Worm (Caenorhabditis elegans) whole organism, early embryonic: Measurements from ENCODE around the gene M04D8.7.
"Not testable (repeated sequence)": the region's sequence is repeated elsewhere in the genome, so short reads cannot be mapped to it uniquely, and the experiment has no call there.

Experiments
- B0310.2 ChIP-seq: sonication (generic microtip); optimal IDR thresholded peaks from 2 replicates; lab custom pipeline; 2016; ENCODE audit warnings: mild to moderate bottlenecking, missing genetic modification characterization, missing compliant biosample characterization
- F13C5.2 ChIP-seq: sonication (generic microtip); optimal IDR thresholded peaks from 2 replicates; lab custom pipeline; 2017; ENCODE audit warnings: mild to moderate bottlenecking, missing genetic modification characterization, inconsistent platforms, missing compliant biosample characterization
- aly-1 ChIP-seq: sonication (generic microtip); optimal IDR thresholded peaks from 2 replicates; lab custom pipeline; 2016; ENCODE audit warnings: missing genetic modification characterization, missing compliant biosample characterization
- ama-1 ChIP-seq: fragments of 150-350 bp; optimal IDR thresholded peaks from 2 replicates; lab custom pipeline; 2014
- ceh-13 ChIP-seq: fragments of 200-800 bp; sonication (Bioruptor generic); optimal IDR thresholded peaks from 2 replicates; lab custom pipeline; 2018; ENCODE audit warnings: mild to moderate bottlenecking, missing genetic modification characterization, missing compliant biosample characterization
- ceh-36 ChIP-seq: sonication (generic microtip); optimal IDR thresholded peaks from 2 replicates; lab custom pipeline; 2016; ENCODE audit warnings: missing genetic modification characterization, inconsistent platforms, missing compliant biosample characterization
- ets-7 ChIP-seq: sonication (generic microtip); optimal IDR thresholded peaks from 2 replicates; lab custom pipeline; 2016; ENCODE audit warnings: missing genotype, missing genetic modification characterization, missing compliant biosample characterization
- flt-1 ChIP-seq: fragments of 200-800 bp; sonication (Bioruptor generic); IDR thresholded peaks from 2 replicates; pipeline ENCODE4 v1.3.6; 2022; ENCODE audit warnings: missing genetic modification characterization, missing compliant biosample characterization
- hmbx-1 ChIP-seq: sonication (generic microtip); optimal IDR thresholded peaks from 2 replicates; lab custom pipeline; 2016; ENCODE audit warnings: mild to moderate bottlenecking, missing genetic modification characterization, missing compliant biosample characterization
- hmg-4 ChIP-seq: fragments of 200-800 bp; sonication (Bioruptor generic); optimal IDR thresholded peaks from 2 replicates; lab custom pipeline; 2018; ENCODE audit warnings: mild to moderate bottlenecking, missing genetic modification characterization, missing compliant biosample characterization
- hnd-1 ChIP-seq: sonication (generic microtip); optimal IDR thresholded peaks from 2 replicates; lab custom pipeline; 2016; ENCODE audit warnings: missing genetic modification characterization, missing compliant biosample characterization
- pes-1 ChIP-seq: fragments of 200-800 bp; sonication (Bioruptor generic); IDR thresholded peaks from 2 replicates; pipeline ENCODE4 v1.3.6; 2022; ENCODE audit warnings: missing genetic modification reagents, missing genetic modification characterization, missing compliant biosample characterization
- scrt-1 ChIP-seq: fragments of 200-800 bp; sonication (Bioruptor generic); IDR thresholded peaks from 2 replicates; pipeline ENCODE4 v1.3.6; 2022; ENCODE audit warnings: missing genetic modification characterization, missing compliant biosample characterization
- sea-1 ChIP-seq: fragments of 200-800 bp; sonication (Bioruptor generic); conservative IDR thresholded peaks from 2 replicates; pipeline ENCODE4 v1.3.6; 2022; ENCODE audit warnings: missing genetic modification characterization, missing compliant biosample characterization
- tbx-11 ChIP-seq: fragments of 200-800 bp; sonication (Bioruptor generic); IDR thresholded peaks from 2 replicates; pipeline ENCODE4 v1.3.6; 2022; ENCODE audit warnings: missing genetic modification characterization, missing compliant biosample characterization
- tbx-37 ChIP-seq: fragments of 200-800 bp; sonication (Bioruptor generic); conservative IDR thresholded peaks from 2 replicates; pipeline ENCODE4 v1.3.6; 2022; ENCODE audit warnings: missing genetic modification reagents, missing genetic modification characterization, missing compliant biosample characterization
- tra-4 ChIP-seq: sonication (generic microtip); optimal IDR thresholded peaks from 2 replicates; lab custom pipeline; 2017; ENCODE audit warnings: missing genetic modification characterization, missing compliant biosample characterization

M04D8.7 gene

DNA sequence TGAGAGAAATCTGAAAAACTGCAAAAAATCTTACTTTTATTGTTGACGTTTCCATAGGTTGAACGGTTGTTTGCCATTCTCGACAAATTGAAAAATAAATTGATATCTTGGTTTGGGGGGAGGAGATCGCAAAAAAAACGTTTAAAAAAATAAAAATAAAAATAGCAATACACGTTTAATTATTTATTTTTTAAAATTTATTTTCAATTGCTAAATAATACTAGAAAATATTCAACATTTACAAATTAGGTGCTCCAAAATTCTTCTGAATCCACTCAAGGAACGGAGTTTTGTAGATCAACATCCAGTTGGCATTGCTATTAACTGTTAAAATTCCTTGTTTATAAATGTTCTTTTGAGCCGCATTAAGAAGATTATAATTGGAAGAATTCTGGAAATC, 2.8 kb downstream of the M04D8.7 start, which contains the start of gene T16G12.7:
TSS of gene T16G12.7 (minus strand) at position 101 of the 400 bp plus-strand sequence.
- TF ChIP-seq tbx-11 (GFP tag; lab: Robert Waterston, UW) (no peak), B0310.2 (tag; lab: Kevin White, UChicago) (no peak), ceh-36 (no peak), hnd-1 (tag; lab: Kevin White, UChicago) (no peak), hmbx-1 (tag; lab: Kevin White, UChicago) (no peak), pes-1 (GFP tag; lab: Robert Waterston, UW) (no peak), scrt-1 (no peak), tbx-37 (GFP tag; lab: Robert Waterston, UW) (no peak), hmg-4 (no peak), sea-1 (GFP tag; lab: Robert Waterston, UW) (no peak), ama-1 (no peak), F13C5.2 (no peak), aly-1 (no peak), flt-1 (GFP tag; lab: Robert Waterston, UW) (no peak), ceh-13 (GFP tag; lab: Kevin White, UChicago) (no peak)

- TF ChIP-seq hmg-4, result no peak
- TF ChIP-seq hmbx-1 (tag; lab: Kevin White, UChicago), result no peak
- TF ChIP-seq tra-4 (tag; lab: Kevin White, UChicago), result no peak
- TF ChIP-seq aly-1, result no peak
- TF ChIP-seq flt-1 (GFP tag; lab: Robert Waterston, UW), result no peak
- no peak for TF ChIP-seq F13C5.2
- TF ChIP-seq B0310.2 (tag; lab: Kevin White, UChicago), result no peak
- TF ChIP-seq sea-1 (GFP tag; lab: Robert Waterston, UW), result no peak
- no peak for TF ChIP-seq hnd-1 (tag; lab: Kevin White, UChicago)
- TF ChIP-seq ceh-13 (GFP tag; lab: Kevin White, UChicago), result no peak
- TF ChIP-seq tbx-37 (GFP tag; lab: Robert Waterston, UW), result no peak
- TF ChIP-seq ets-7 (tag; lab: Kevin White, UChicago), result no peak
- TF ChIP-seq tbx-11 (GFP tag; lab: Robert Waterston, UW), result no peak
- no peak for TF ChIP-seq pes-1 (GFP tag; lab: Robert Waterston, UW)
- TF ChIP-seq ama-1, result no peak
- TF ChIP-seq scrt-1, result no peak
- TF ChIP-seq ceh-36, result no peak
These were observed 12.4 kb downstream of the M04D8.7 start, which contains the start of gene T16G12.1 for ce11 chrIII:10049682-10050081. T16G12.1 (minus strand) TSS chrIII:10049857.

DNA sequence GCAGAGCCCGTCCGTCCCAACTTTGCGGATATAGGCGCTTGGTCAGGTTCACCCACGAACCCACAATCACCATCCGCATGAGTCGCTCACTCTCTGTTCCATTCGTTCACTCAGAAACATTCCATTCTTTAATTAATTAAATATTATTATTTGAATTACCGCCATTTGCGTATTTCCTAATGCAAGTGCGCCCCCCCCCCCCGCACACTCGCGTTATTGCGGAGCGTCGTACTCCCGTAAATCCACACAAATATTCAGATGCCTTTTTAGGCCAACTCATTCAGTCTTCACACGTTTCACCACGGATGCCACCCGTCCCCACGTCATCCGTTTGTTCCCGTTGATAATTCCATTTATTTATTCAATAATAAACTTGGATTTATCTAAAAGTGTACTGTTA, 13.1 kb downstream of the M04D8.7 start, which contains the start of gene T16G12.3:
TSS of gene T16G12.3 (plus strand) at position 301 of the 400 bp plus-strand sequence.
- TF ChIP-seq ama-1; ceh-13 (GFP tag; lab: Kevin White, UChicago); pes-1 (GFP tag; lab: Robert Waterston, UW): not testable (repeated sequence)

- TF ChIP-seq flt-1 (GFP tag; lab: Robert Waterston, UW); scrt-1; ceh-13 (GFP tag; lab: Kevin White, UChicago): not testable (repeated sequence)
These were observed 16.1 kb downstream of the M04D8.7 start, which contains the start of gene T16G12.12 for ce11 chrIII:10053312-10053711. T16G12.12 (plus strand) TSS chrIII:10053612.

DNA sequence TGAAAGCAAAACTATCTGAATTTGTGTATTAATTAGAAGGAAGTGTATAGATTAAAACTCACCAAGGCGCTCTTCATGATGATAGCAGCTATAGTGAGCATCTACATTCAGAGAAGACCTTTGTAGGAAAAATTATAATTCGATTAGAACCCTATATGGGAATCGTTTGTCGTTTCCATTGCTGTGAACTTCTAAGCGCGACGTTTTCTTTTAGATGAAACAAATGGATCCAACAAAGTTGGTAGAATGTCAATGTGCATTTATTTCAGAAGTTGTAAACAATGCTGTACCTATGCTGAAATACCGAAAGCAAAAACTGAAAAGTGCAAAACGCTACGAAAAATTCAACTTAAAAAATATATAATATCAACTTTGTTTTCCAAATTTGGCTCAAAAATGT, 18.8 kb downstream of the M04D8.7 start, which contains the start of gene T16G12.10:
TSS of gene T16G12.10 (minus strand) at position 101 of the 400 bp plus-strand sequence.
- TF ChIP-seq ceh-13 (GFP tag; lab: Kevin White, UChicago) (no peak), sea-1 (GFP tag; lab: Robert Waterston, UW) (no peak), hmbx-1 (tag; lab: Kevin White, UChicago) (no peak), hnd-1 (tag; lab: Kevin White, UChicago) (no peak), ceh-36 (no peak), F13C5.2 (no peak), tra-4 (tag; lab: Kevin White, UChicago) (no peak), tbx-11 (GFP tag; lab: Robert Waterston, UW) (no peak), tbx-37 (GFP tag; lab: Robert Waterston, UW) (no peak), aly-1 (no peak), scrt-1 (no peak), ama-1 (no peak), B0310.2 (tag; lab: Kevin White, UChicago) (no peak), hmg-4 (no peak), pes-1 (GFP tag; lab: Robert Waterston, UW) (no peak), flt-1 (GFP tag; lab: Robert Waterston, UW) (no peak), ets-7 (tag; lab: Kevin White, UChicago) (no peak)

ce11 chrIII:10057518-10057917, 20.3 kb downstream of the M04D8.7 start, which contains the start of gene T16G12.4:
T16G12.4 (plus strand) TSS chrIII:10057818.
- no peak for TF ChIP-seq ama-1
- no peak for TF ChIP-seq ceh-13 (GFP tag; lab: Kevin White, UChicago)
- TF ChIP-seq hnd-1 (tag; lab: Kevin White, UChicago), result no peak
- TF ChIP-seq B0310.2 (tag; lab: Kevin White, UChicago), result no peak
- no peak for TF ChIP-seq pes-1 (GFP tag; lab: Robert Waterston, UW)
- TF ChIP-seq ets-7 (tag; lab: Kevin White, UChicago), result no peak
- no peak for TF ChIP-seq flt-1 (GFP tag; lab: Robert Waterston, UW)
- TF ChIP-seq sea-1 (GFP tag; lab: Robert Waterston, UW), result no peak

ce11 chrIII:10059002-10059401, 21.8 kb downstream of the M04D8.7 start, which contains the start of gene T16G12.8:
T16G12.8 (plus strand) TSS chrIII:10059302.
- TF ChIP-seq pes-1 (GFP tag; lab: Robert Waterston, UW) (no peak), ceh-36 (no peak), ceh-13 (GFP tag; lab: Kevin White, UChicago) (no peak), hmg-4 (no peak), tbx-11 (GFP tag; lab: Robert Waterston, UW) (no peak), tra-4 (tag; lab: Kevin White, UChicago) (no peak), sea-1 (GFP tag; lab: Robert Waterston, UW) (no peak), B0310.2 (tag; lab: Kevin White, UChicago) (no peak), tbx-37 (GFP tag; lab: Robert Waterston, UW) (no peak)
